Fruit fly (Drosophila melanogaster) S2 (cell line): Measurements from ENCODE around the gene CG7432.

Experiments used
- CG8478 ChIP-seq: fragments of >200 bp; optimal IDR thresholded peaks from 2 replicates; lab custom pipeline; 2018
- CTCF ChIP-seq, 2 experiments: fragments of >200 bp; optimal IDR thresholded peaks; 2 replicates each; lab custom pipeline; 2018

Gene CG7432

dm6 chr3R:19664713-19665112 is at the start of gene CG7432:
Gene CG7432 (plus strand): TSS chr3R:19665007.
- TF ChIP-seq CG8478 (lab: Kevin White, UChicago) (no peak), CTCF (optimal IDR thresholded peaks at IDR 0.05; lab: Kevin White, UChicago) (no peak)

dm6 chr3R:19619908-19620307 is 44.9 kb upstream of the CG7432 start:
- no peak for TF ChIP-seq CG8478 (lab: Kevin White, UChicago)

dm6 chr3R:19620953-19621352 is 43.9 kb upstream of the CG7432 start:
- TF ChIP-seq CTCF (optimal IDR thresholded peaks at IDR 0.05; lab: Kevin White, UChicago): no peak
- no peak for TF ChIP-seq CG8478 (lab: Kevin White, UChicago)

dm6 chr3R:19622005-19622404 is 42.8 kb upstream of the CG7432 start:
- no peak for TF ChIP-seq CG8478 (lab: Kevin White, UChicago)
- TF ChIP-seq CTCF (optimal IDR thresholded peaks at IDR 0.05; lab: Kevin White, UChicago): no peak

- no peak for TF ChIP-seq CG8478 (lab: Kevin White, UChicago)
- TF ChIP-seq CTCF (optimal IDR thresholded peaks at IDR 0.05; lab: Kevin White, UChicago): no peak
These were observed 41.2 kb upstream of the CG7432 start for dm6 chr3R:19623606-19624005.

- TF ChIP-seq CG8478 (lab: Kevin White, UChicago) (no peak), CTCF (optimal IDR thresholded peaks at IDR 0.05; lab: Kevin White, UChicago) (no peak)
These were observed 40.3 kb upstream of the CG7432 start for dm6 chr3R:19624482-19624881.

- TF ChIP-seq CTCF (optimal IDR thresholded peaks at IDR 0.05; lab: Kevin White, UChicago) (no peak), CG8478 (lab: Kevin White, UChicago) (no peak)
These were observed 39.2 kb upstream of the CG7432 start for dm6 chr3R:19625300-19626230.

- no peak for TF ChIP-seq CTCF (optimal IDR thresholded peaks at IDR 0.05; lab: Kevin White, UChicago)
- TF ChIP-seq CG8478 (lab: Kevin White, UChicago): no peak
These were observed 36.9 kb upstream of the CG7432 start for dm6 chr3R:19627792-19628522.

- TF ChIP-seq CTCF (optimal IDR thresholded peaks at IDR 0.05; lab: Kevin White, UChicago) (no peak), CG8478 (lab: Kevin White, UChicago) (no peak)
These were observed 32.1 kb upstream of the CG7432 start, which contains the start of gene CG6231 for dm6 chr3R:19632685-19633116. Gene CG6231 (minus strand): TSS chr3R:19632718.

dm6 chr3R:19634649-19635048 is 30.2 kb upstream of the CG7432 start, which contains the start of gene CG34138:
Gene CG34138 (plus strand): TSS chr3R:19634949.
- no peak for TF ChIP-seq CG8478 (lab: Kevin White, UChicago)
- no peak for TF ChIP-seq CTCF (optimal IDR thresholded peaks at IDR 0.05; lab: Kevin White, UChicago)

- TF ChIP-seq CG8478 (lab: Kevin White, UChicago): no peak
- TF ChIP-seq CTCF (optimal IDR thresholded peaks at IDR 0.05; lab: Kevin White, UChicago): no peak
These were observed 26.8 kb upstream of the CG7432 start for dm6 chr3R:19638004-19638403.

dm6 chr3R:19641058-19641457 is 23.7 kb upstream of the CG7432 start:
- TF ChIP-seq CTCF (optimal IDR thresholded peaks at IDR 0.05; lab: Kevin White, UChicago) (no peak), CG8478 (lab: Kevin White, UChicago) (no peak)

dm6 chr3R:19641498-19642065 is 23.2 kb upstream of the CG7432 start:
- TF ChIP-seq CTCF (optimal IDR thresholded peaks at IDR 0.05; lab: Kevin White, UChicago) (no peak), CG8478 (lab: Kevin White, UChicago) (no peak)

dm6 chr3R:19642092-19642892 is 22.5 kb upstream of the CG7432 start, which contains the start of gene subdued:
Gene subdued (minus strand): TSS chr3R:19642722.
- TF ChIP-seq CTCF (optimal IDR thresholded peaks at IDR 0.05; lab: Kevin White, UChicago): no peak
- TF ChIP-seq CG8478 (lab: Kevin White, UChicago): no peak
